Fruit fly (Drosophila melanogaster) whole organism, embryonic: ENCODE results near the gene ind.

ENCODE experiments used
- Atf-2 ChIP-seq: fragments of 200-800 bp; sonication (Bioruptor generic); optimal IDR thresholded peaks from 2 replicates; lab custom pipeline; 2016; ENCODE audit warnings: missing biosample characterization, missing genetic modification characterization
- CG10979 ChIP-seq: fragments of 200-800 bp; sonication (Bioruptor generic); optimal IDR thresholded peaks from 2 replicates; lab custom pipeline; 2018; ENCODE audit warnings: missing biosample characterization, mild to moderate bottlenecking, missing genetic modification characterization, moderate library complexity
- CG11504 ChIP-seq: fragments of 200-800 bp; sonication (Bioruptor generic); optimal IDR thresholded peaks from 3 replicates; lab custom pipeline; 2019; ENCODE audit warnings: missing biosample characterization, mild to moderate bottlenecking, missing genetic modification characterization, moderate library complexity
- CG1233 ChIP-seq: fragments of 200-800 bp; sonication (Bioruptor generic); optimal IDR thresholded peaks from 4 replicates; lab custom pipeline; 2018; ENCODE audit warnings: missing biosample characterization, mild to moderate bottlenecking, missing genetic modification characterization
- CG12744 ChIP-seq: fragments of 200-800 bp; sonication (Bioruptor generic); optimal IDR thresholded peaks from 2 replicates; lab custom pipeline; 2016; ENCODE audit warnings: missing biosample characterization, missing genetic modification characterization
- CG15269 ChIP-seq: fragments of 200-800 bp; sonication (Bioruptor generic); optimal IDR thresholded peaks from 2 replicates; lab custom pipeline; 2018; ENCODE audit warnings: missing biosample characterization, mild to moderate bottlenecking, missing genetic modification characterization, moderate library complexity
- CG17361 ChIP-seq: fragments of 200-800 bp; sonication (Bioruptor generic); IDR thresholded peaks from 3 replicates; pipeline ENCODE4 v1.3.6; 2022; ENCODE audit warnings: missing biosample characterization, missing genetic modification characterization
- CG2678 ChIP-seq: fragments of 200-800 bp; sonication (Bioruptor generic); optimal IDR thresholded peaks from 3 replicates; lab custom pipeline; 2019; ENCODE audit warnings: missing biosample characterization, mild to moderate bottlenecking, missing genetic modification characterization, moderate library complexity
- CG31441 ChIP-seq: fragments of 200-800 bp; sonication (Bioruptor generic); IDR thresholded peaks from 2 replicates; pipeline ENCODE4 v1.3.6; 2022; ENCODE audit warnings: missing biosample characterization, missing genetic modification characterization
- CG34422 ChIP-seq: fragments of 200-800 bp; sonication (Bioruptor generic); IDR thresholded peaks from 3 replicates; pipeline ENCODE4 v1.3.6; 2022; ENCODE audit warnings: missing biosample characterization, missing genetic modification characterization
- CG3995 ChIP-seq: fragments of 200-800 bp; sonication (Bioruptor generic); optimal IDR thresholded peaks from 3 replicates; lab custom pipeline; 2016; ENCODE audit warnings: missing biosample characterization, missing genetic modification characterization
- CG4617 ChIP-seq: fragments of 200-800 bp; sonication (Bioruptor generic); optimal IDR thresholded peaks from 3 replicates; lab custom pipeline; 2016; ENCODE audit warnings: missing biosample characterization, missing genetic modification characterization, borderline replicate concordance
- CG4820 ChIP-seq: fragments of 200-800 bp; sonication (Bioruptor generic); optimal IDR thresholded peaks from 3 replicates; lab custom pipeline; 2016; ENCODE audit warnings: missing biosample characterization, missing genetic modification characterization
- CG6813 ChIP-seq: fragments of 200-800 bp; sonication (Bioruptor generic); optimal IDR thresholded peaks from 2 replicates; lab custom pipeline; 2017; ENCODE audit warnings: missing biosample characterization, missing genetic modification characterization, mild to moderate bottlenecking, moderate library complexity, missing genetic modification reagents
- CG7372 ChIP-seq: fragments of 200-800 bp; sonication (Bioruptor generic); IDR thresholded peaks from 2 replicates; pipeline ENCODE4 v1.3.6; 2022; ENCODE audit warnings: missing biosample characterization, missing genetic modification characterization
- CG8281 ChIP-seq: fragments of 200-800 bp; sonication (Bioruptor generic); optimal IDR thresholded peaks from 2 replicates; lab custom pipeline; 2018; ENCODE audit warnings: missing biosample characterization, mild to moderate bottlenecking, missing genetic modification characterization, moderate library complexity
- CG8388 ChIP-seq: fragments of 200-800 bp; sonication (Bioruptor generic); optimal IDR thresholded peaks from 2 replicates; lab custom pipeline; 2019; ENCODE audit warnings: missing biosample characterization, mild to moderate bottlenecking, missing genetic modification characterization, moderate library complexity
- CG8944 ChIP-seq: fragments of 200-800 bp; sonication (Bioruptor generic); optimal IDR thresholded peaks from 3 replicates; lab custom pipeline; 2016; ENCODE audit warnings: missing biosample characterization, missing genetic modification characterization
- CG9727 ChIP-seq: fragments of 200-800 bp; sonication (Bioruptor generic); optimal IDR thresholded peaks from 3 replicates; lab custom pipeline; 2017; ENCODE audit warnings: missing biosample characterization, mild to moderate bottlenecking, missing genetic modification characterization
- CkIIα-i1 ChIP-seq: fragments of 200-800 bp; sonication (Bioruptor generic); IDR thresholded peaks from 2 replicates; pipeline ENCODE4 v1.3.6; 2022; ENCODE audit warnings: missing biosample characterization, missing genetic modification characterization
- D19A ChIP-seq: fragments of 200-800 bp; optimal IDR thresholded peaks from 3 replicates; lab custom pipeline; 2019; ENCODE audit warnings: missing biosample characterization, mild to moderate bottlenecking, missing genetic modification characterization, moderate library complexity
- Dp ChIP-seq: fragments of 200-800 bp; sonication (Bioruptor generic); optimal IDR thresholded peaks from 2 replicates; lab custom pipeline; 2018; ENCODE audit warnings: missing biosample characterization, mild to moderate bottlenecking, missing genetic modification characterization, moderate library complexity
- Dref ChIP-seq: fragments of 200-800 bp; sonication (Bioruptor generic); IDR thresholded peaks from 2 replicates; pipeline ENCODE4 v1.3.6; 2022; ENCODE audit warnings: missing biosample characterization, missing genetic modification characterization
- E2f1 ChIP-seq: fragments of 200-800 bp; sonication (Bioruptor generic); IDR thresholded peaks from 2 replicates; pipeline ENCODE4 v1.3.6; 2022; ENCODE audit warnings: missing biosample characterization, missing genetic modification characterization
- E2f2 ChIP-seq: fragments of 200-800 bp; sonication (Bioruptor generic); IDR thresholded peaks from 2 replicates; pipeline ENCODE4 v1.3.6; 2022; ENCODE audit warnings: missing biosample characterization, missing genetic modification characterization
- Hand ChIP-seq: fragments of 200-800 bp; sonication (Bioruptor generic); optimal IDR thresholded peaks from 2 replicates; lab custom pipeline; 2017; ENCODE audit warnings: mild to moderate bottlenecking, missing biosample characterization, missing genetic modification reagents, missing genetic modification characterization
- Hr3 ChIP-seq: fragments of 200-800 bp; sonication (Bioruptor generic); optimal IDR thresholded peaks from 3 replicates; lab custom pipeline; 2016; ENCODE audit warnings: missing biosample characterization, missing genetic modification characterization
- Hr39 ChIP-seq: fragments of >200 bp; optimal IDR thresholded peaks from 2 replicates; lab custom pipeline; 2017
- Nf-YA ChIP-seq: fragments of 200-800 bp; sonication (Bioruptor generic); IDR thresholded peaks from 2 replicates; pipeline ENCODE4 v1.3.6; 2022; ENCODE audit warnings: missing biosample characterization, missing genetic modification characterization
- Nf-YC ChIP-seq: fragments of 200-800 bp; optimal IDR thresholded peaks from 3 replicates; lab custom pipeline; 2019; ENCODE audit warnings: missing biosample characterization, mild to moderate bottlenecking, missing genetic modification characterization, moderate library complexity
- Pdp1 ChIP-seq, 2 experiments: fragments of 200-800 bp; sonication (Bioruptor generic); optimal IDR thresholded peaks; 3 replicates each; lab custom pipeline; 2016; ENCODE audit warnings: missing biosample characterization in 2 of 2, missing genetic modification characterization in 2 of 2, mild to moderate bottlenecking in 1 of 2, moderate library complexity in 1 of 2
- Ravus ChIP-seq: fragments of 200-800 bp; sonication (Bioruptor generic); IDR thresholded peaks from 2 replicates; pipeline ENCODE4 v1.3.6; 2022; ENCODE audit warnings: missing biosample characterization, missing genetic modification characterization
- amos ChIP-seq: fragments of 200-800 bp; sonication (Bioruptor generic); IDR thresholded peaks from 2 replicates; pipeline ENCODE4 v1.3.6; 2022; ENCODE audit warnings: missing biosample characterization, missing genetic modification characterization; ENCODE audit not compliant: partially characterized antibody
- crp ChIP-seq, 2 experiments: fragments of 200-800 bp; sonication (Bioruptor generic); optimal IDR thresholded peaks; 2 replicates in 1 of 2; 3 replicates in 1 of 2; lab custom pipeline; 2017; ENCODE audit warnings: missing biosample characterization in 2 of 2, missing genetic modification characterization in 2 of 2, mild to moderate bottlenecking in 1 of 2, moderate library complexity in 1 of 2
- da ChIP-seq: fragments of 200-800 bp; sonication (Bioruptor generic); optimal IDR thresholded peaks from 2 replicates; lab custom pipeline; 2016; ENCODE audit warnings: missing biosample characterization, missing genetic modification characterization
- dmrt11E ChIP-seq: fragments of 200-800 bp; sonication (Bioruptor generic); optimal IDR thresholded peaks from 3 replicates; lab custom pipeline; 2018; ENCODE audit warnings: missing biosample characterization, mild to moderate bottlenecking, missing genetic modification characterization, moderate library complexity
- dmrt99B ChIP-seq: fragments of 200-800 bp; sonication (Bioruptor generic); optimal IDR thresholded peaks from 2 replicates; lab custom pipeline; 2018; ENCODE audit warnings: missing biosample characterization, mild to moderate bottlenecking, missing genetic modification characterization, moderate library complexity
- eyg ChIP-seq: fragments of 200-800 bp; sonication (Bioruptor generic); optimal IDR thresholded peaks from 3 replicates; lab custom pipeline; 2016; ENCODE audit warnings: missing biosample characterization, missing genetic modification characterization
- gem ChIP-seq: fragments of 200-800 bp; sonication (Bioruptor generic); optimal IDR thresholded peaks from 2 replicates; lab custom pipeline; 2019; ENCODE audit warnings: missing biosample characterization, mild to moderate bottlenecking, missing genetic modification characterization, moderate library complexity
- kni ChIP-seq: fragments of 200-800 bp; sonication (Bioruptor generic); optimal IDR thresholded peaks from 3 replicates; lab custom pipeline; 2017; ENCODE audit warnings: mild to moderate bottlenecking, missing biosample characterization, missing genetic modification reagents, missing genetic modification characterization
- lbe ChIP-seq: fragments of 200-800 bp; sonication (Bioruptor generic); optimal IDR thresholded peaks from 2 replicates; lab custom pipeline; 2016; ENCODE audit warnings: missing biosample characterization, mild to moderate bottlenecking, missing genetic modification characterization
- lola ChIP-seq, 3 experiments: fragments of >200 bp in 2 of 3; fragments of 200-800 bp in 1 of 3; sonication (Bioruptor generic) in 1 of 3; optimal IDR thresholded peaks; 2 replicates each; lab custom pipeline; 2017 to 2019; ENCODE audit warnings: missing biosample characterization in 3 of 3, missing genetic modification characterization in 3 of 3, mild to moderate bottlenecking in 1 of 3, moderate library complexity in 1 of 3
- psq ChIP-seq: fragments of 200-800 bp; sonication (Bioruptor generic); optimal IDR thresholded peaks from 2 replicates; lab custom pipeline; 2017; ENCODE audit warnings: missing biosample characterization, missing genetic modification characterization
- row ChIP-seq: fragments of 200-800 bp; sonication (Bioruptor generic); IDR thresholded peaks from 3 replicates; pipeline ENCODE4 v1.3.6; 2022; ENCODE audit warnings: missing biosample characterization, missing genetic modification characterization
- slou ChIP-seq: fragments of 200-800 bp; sonication (Bioruptor generic); optimal IDR thresholded peaks from 3 replicates; lab custom pipeline; 2016; ENCODE audit warnings: missing biosample characterization, missing genetic modification characterization
- sob ChIP-seq: fragments of 200-800 bp; sonication (Bioruptor generic); IDR thresholded peaks from 2 replicates; pipeline ENCODE4 v1.3.6; 2022; ENCODE audit warnings: missing biosample characterization, missing genetic modification characterization
- stwl ChIP-seq: fragments of 200-800 bp; sonication (Bioruptor generic); optimal IDR thresholded peaks from 3 replicates; lab custom pipeline; 2018; ENCODE audit warnings: missing biosample characterization, mild to moderate bottlenecking, missing genetic modification characterization, moderate library complexity
- toy ChIP-seq: fragments of 200-800 bp; sonication (Bioruptor generic); IDR thresholded peaks from 2 replicates; pipeline ENCODE4 v1.3.6; 2022; ENCODE audit warnings: missing biosample characterization, missing genetic modification characterization
- twi ChIP-seq: fragments of 200-800 bp; optimal IDR thresholded peaks from 2 replicates; lab custom pipeline; 2019; ENCODE audit warnings: missing biosample characterization, mild to moderate bottlenecking, missing genetic modification characterization, moderate library complexity
- zfh1 ChIP-seq: fragments of 200-800 bp; sonication (Bioruptor generic); IDR thresholded peaks from 3 replicates; pipeline ENCODE4 v1.3.6; 2022; ENCODE audit warnings: missing biosample characterization, missing genetic modification characterization

ind gene

DNA sequence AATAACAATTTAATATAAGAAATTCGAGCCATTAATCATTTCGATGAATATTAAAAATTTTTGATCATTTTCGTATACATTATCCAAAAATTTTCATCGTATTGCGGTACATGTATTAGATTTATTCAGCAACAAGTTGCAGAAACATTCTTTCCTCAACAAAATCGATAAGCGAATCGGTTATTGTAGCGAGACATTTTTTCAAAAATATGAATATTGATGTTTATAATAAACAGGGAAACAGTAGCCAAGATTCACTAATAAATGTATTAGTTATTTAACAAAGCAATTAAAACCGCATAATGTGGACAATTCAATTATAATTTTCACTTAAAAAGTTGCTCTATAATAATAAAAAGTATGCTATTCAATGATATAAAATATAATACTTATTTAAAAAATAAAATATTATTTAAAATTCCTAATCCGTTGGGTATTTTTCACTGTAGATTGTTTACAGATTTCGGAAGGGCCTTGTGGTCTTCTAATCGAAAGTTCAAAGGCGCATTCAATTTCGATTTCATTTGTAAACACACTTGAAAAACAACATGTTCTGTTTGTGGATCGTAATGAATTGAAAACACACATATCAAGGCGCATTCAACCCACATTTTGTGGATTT, 45.5 kb upstream of the ind start (continued):
- TF ChIP-seq amos (GFP tag; lab: Robert Waterston, UW) (no peak), toy (GFP tag; lab: Robert Waterston, UW) (no peak), CG34422 (GFP tag; lab: Robert Waterston, UW) (no peak), Dp (GFP tag; lab: Kevin White, UChicago) (no peak), dmrt99B (tag; lab: Kevin White, UChicago) (peak; percentile 42), crp (GFP tag; optimal IDR thresholded peaks at IDR 0.05; lab: Kevin White, UChicago) (no peak), lola (GFP tag; optimal IDR thresholded peaks at IDR 0.05; lab: Kevin White, UChicago) (no peak), Atf-2 (GFP tag; lab: Kevin White, UChicago) (no peak), dmrt11E (no peak), CG15269 (tag; lab: Kevin White, UChicago) (peak; percentile 56), Dref (no peak), row (GFP tag; lab: Robert Waterston, UW) (peak; percentile 41; the same call in 2 of the 3 replicates), lbe (no peak), Nf-YC (tag; lab: Kevin White, UChicago) (peak; percentile 23), CG9727 (GFP tag; lab: Kevin White, UChicago) (no peak), CG31441 (GFP tag; lab: Robert Waterston, UW) (peak; percentile 48), gem (tag; lab: Kevin White, UChicago) (peak; percentile 62), Ravus (GFP tag; lab: Robert Waterston, UW) (no peak), kni (no peak), stwl (tag; lab: Kevin White, UChicago) (peak; percentile 4), slou (GFP tag; lab: Kevin White, UChicago) (no peak), Pdp1 (GFP tag; optimal IDR thresholded peaks at IDR 0.05; lab: Kevin White, UChicago) (no peak), CG8281 (tag; lab: Kevin White, UChicago) (no peak), CG6813 (GFP tag; lab: Kevin White, UChicago) (no peak), da (GFP tag; lab: Kevin White, UChicago) (no peak), sob (GFP tag; lab: Robert Waterston, UW) (no peak), psq (no peak), CG1233 (GFP tag; lab: Kevin White, UChicago) (no peak), CG12744 (GFP tag; lab: Kevin White, UChicago) (no peak), CG8944 (GFP tag; lab: Kevin White, UChicago) (no peak), CG3995 (GFP tag; lab: Kevin White, UChicago) (no peak), CG11504 (peak; percentile 98), CkIIα-i1 (GFP tag; lab: Robert Waterston, UW) (no peak), Hr3 (no peak), CG8388 (no peak), CG10979 (peak; percentile 27), E2f2 (no peak), CG4820 (GFP tag; lab: Kevin White, UChicago) (no peak), twi (tag; lab: Kevin White, UChicago) (no peak), CG2678 (tag; lab: Kevin White, UChicago) (peak; percentile 60), eyg (GFP tag; lab: Kevin White, UChicago) (no peak), CG4617 (GFP tag; lab: Kevin White, UChicago) (no peak), Hand (GFP tag; lab: Kevin White, UChicago) (no peak), CG7372 (no peak), zfh1 (GFP tag; lab: Robert Waterston, UW) (no peak), Nf-YA (no peak), CG17361 (GFP tag; lab: Robert Waterston, UW) (0 out of 3 replicates have a peak, but pooled peaks have one; percentile 15), D19A (tag; lab: Kevin White, UChicago) (peak; percentile 32), E2f1 (GFP tag; lab: Robert Waterston, UW) (no peak), Hr39 (lab: Kevin White, UChicago) (no peak)
